Worm (Caenorhabditis elegans) whole organism, young adult: ENCODE results near the gene ZK262.19.

Experiments used
- B0336.3 ChIP-seq: fragments of 200-800 bp; sonication (Bioruptor generic); IDR thresholded peaks from 2 replicates; pipeline ENCODE4 v1.3.6; 2022; ENCODE audit warnings: missing genetic modification characterization, missing compliant biosample characterization
- lag-1 ChIP-seq: fragments of 200-800 bp; sonication (Bioruptor generic); IDR thresholded peaks from 2 replicates; pipeline ENCODE4 v1.3.6; 2022; ENCODE audit warnings: missing genetic modification reagents, missing genetic modification characterization, missing compliant biosample characterization
- zim-3 ChIP-seq: sonication (generic microtip); optimal IDR thresholded peaks from 2 replicates; lab custom pipeline; 2017; ENCODE audit warnings: mild to moderate bottlenecking, missing genetic modification characterization, moderate library complexity, missing compliant biosample characterization

DNA sequence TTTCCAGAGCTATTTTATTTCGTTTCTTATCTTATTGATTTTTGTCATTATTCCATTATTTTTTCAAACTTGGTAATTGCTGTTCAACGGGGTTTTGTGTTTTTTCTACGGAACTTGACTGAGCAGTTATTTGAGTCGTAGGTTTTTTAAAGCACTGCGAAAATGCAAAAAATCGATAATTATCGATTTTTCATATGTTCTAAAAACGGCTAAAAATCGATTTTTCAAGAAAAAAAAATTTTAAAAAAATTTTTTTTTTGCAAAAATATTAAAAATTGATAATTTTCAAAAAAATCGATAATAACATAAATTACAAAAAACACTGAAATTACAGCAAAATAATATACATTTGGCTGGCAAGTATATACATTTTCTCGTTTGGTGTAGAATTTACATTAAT, 49.9 kb downstream of the ZK262.19 start:
- TF ChIP-seq lag-1 (no peak), B0336.3 (no peak), zim-3 (tag; lab: Kevin White, UChicago) (no peak)
